Fruit fly (Drosophila melanogaster) S2 (cell line): ENCODE results near the gene Kebab.

Experiments
- CG8478 ChIP-seq: fragments of >200 bp; optimal IDR thresholded peaks from 2 replicates; lab custom pipeline; 2018
- CTCF ChIP-seq, 2 experiments: fragments of >200 bp; optimal IDR thresholded peaks; 2 replicates each; lab custom pipeline; 2018

Kebab gene

dm6 chr2L:2037165-2037550 is 8.1 kb upstream of the Kebab start, which contains the start of gene lectin-22C:
Gene lectin-22C, minus strand, starts transcription at chr2L:2037265.
- TF ChIP-seq CTCF (optimal IDR thresholded peaks at IDR 0.05; lab: Kevin White, UChicago), result no peak
- no peak for TF ChIP-seq CG8478 (lab: Kevin White, UChicago)

dm6 chr2L:2037551-2038252 is 7.6 kb upstream of the Kebab start:
- TF ChIP-seq CTCF (optimal IDR thresholded peaks at IDR 0.05; lab: Kevin White, UChicago) (peak; percentile 63 to 68), CG8478 (lab: Kevin White, UChicago) (no peak)

dm6 chr2L:2038253-2038955 is 6.9 kb upstream of the Kebab start:
- no peak for TF ChIP-seq CG8478 (lab: Kevin White, UChicago)
- TF ChIP-seq CTCF (optimal IDR thresholded peaks at IDR 0.05; lab: Kevin White, UChicago), result no peak

DNA sequence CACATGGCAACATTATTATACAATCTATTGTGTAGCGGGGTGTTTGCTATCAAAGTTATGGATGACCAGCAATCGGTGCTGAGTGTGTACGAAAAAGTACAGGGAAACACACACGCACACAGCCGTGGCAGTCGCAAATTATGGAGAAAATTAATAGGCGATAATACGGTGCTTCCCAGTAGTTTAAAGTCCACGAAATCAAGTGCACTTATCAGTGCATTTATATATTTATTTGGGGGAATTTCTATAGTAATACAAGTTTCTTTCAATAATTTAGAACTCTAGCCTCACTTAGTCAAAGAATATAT is 6.4 kb upstream of the Kebab start:
- no peak for TF ChIP-seq CG8478 (lab: Kevin White, UChicago)
- no peak for TF ChIP-seq CTCF (optimal IDR thresholded peaks at IDR 0.05; lab: Kevin White, UChicago)

DNA sequence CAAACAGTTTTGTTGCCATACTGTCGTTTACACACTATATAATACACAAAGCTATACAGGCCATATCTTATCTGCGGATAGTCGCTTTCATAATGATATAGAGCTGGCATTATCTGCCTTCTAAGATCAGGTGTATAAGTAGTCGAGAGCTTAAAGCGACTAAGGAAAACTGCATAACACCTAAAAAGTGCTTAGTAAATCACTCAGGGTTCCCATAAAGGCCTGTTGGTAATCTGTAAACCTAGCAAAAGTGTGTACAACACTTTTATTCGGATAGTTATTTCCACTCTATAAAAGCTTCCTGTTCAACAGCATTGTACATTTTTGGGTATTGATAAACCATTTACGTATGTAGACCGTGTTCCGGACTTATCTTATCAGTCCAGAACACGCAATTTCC is 5.8 kb upstream of the Kebab start:
- TF ChIP-seq CTCF (optimal IDR thresholded peaks at IDR 0.05; lab: Kevin White, UChicago) (no peak), CG8478 (lab: Kevin White, UChicago) (no peak)

dm6 chr2L:2042072-2042471 is 3.2 kb upstream of the Kebab start:
- no peak for TF ChIP-seq CTCF (optimal IDR thresholded peaks at IDR 0.05; lab: Kevin White, UChicago)
- TF ChIP-seq CG8478 (lab: Kevin White, UChicago), result no peak

- TF ChIP-seq CTCF (optimal IDR thresholded peaks at IDR 0.05; lab: Kevin White, UChicago) (no peak), CG8478 (lab: Kevin White, UChicago) (no peak)
Measured at dm6 chr2L:2044826-2045225, 468 bp upstream of the Kebab start.

- TF ChIP-seq CG8478 (lab: Kevin White, UChicago) (no peak), CTCF (optimal IDR thresholded peaks at IDR 0.05; lab: Kevin White, UChicago) (no peak)
Measured at dm6 chr2L:2054289-2054688, 9.0 kb downstream of the Kebab start, which contains the start of gene Or22c. Gene Or22c, plus strand, starts transcription at chr2L:2054589.

DNA sequence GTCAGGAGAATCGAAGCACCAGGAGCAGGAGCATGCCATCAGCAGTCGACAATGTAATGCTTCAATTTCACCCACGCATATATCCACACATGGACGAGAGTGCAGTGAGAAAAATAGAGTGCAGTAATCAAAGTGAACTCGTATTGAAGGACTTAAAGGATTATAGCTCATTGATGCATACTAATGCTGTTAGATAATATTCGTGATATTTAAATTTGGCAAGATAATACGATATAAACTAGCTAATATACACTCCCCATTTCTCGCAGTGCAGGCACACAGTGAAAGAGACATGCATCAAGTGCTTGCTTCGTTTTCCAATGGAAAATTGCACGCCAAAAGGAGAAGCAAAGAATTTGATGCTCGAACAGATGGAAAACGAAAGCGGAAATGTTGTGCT is 27.7 kb downstream of the Kebab start:
- TF ChIP-seq CTCF (optimal IDR thresholded peaks at IDR 0.05; lab: Kevin White, UChicago) (no peak), CG8478 (lab: Kevin White, UChicago) (no peak)

dm6 chr2L:2079619-2080018 is 34.3 kb downstream of the Kebab start, which contains the start of gene CG12674:
Gene CG12674, plus strand, starts transcription at chr2L:2079919.
- TF ChIP-seq CG8478 (lab: Kevin White, UChicago), result no peak

DNA sequence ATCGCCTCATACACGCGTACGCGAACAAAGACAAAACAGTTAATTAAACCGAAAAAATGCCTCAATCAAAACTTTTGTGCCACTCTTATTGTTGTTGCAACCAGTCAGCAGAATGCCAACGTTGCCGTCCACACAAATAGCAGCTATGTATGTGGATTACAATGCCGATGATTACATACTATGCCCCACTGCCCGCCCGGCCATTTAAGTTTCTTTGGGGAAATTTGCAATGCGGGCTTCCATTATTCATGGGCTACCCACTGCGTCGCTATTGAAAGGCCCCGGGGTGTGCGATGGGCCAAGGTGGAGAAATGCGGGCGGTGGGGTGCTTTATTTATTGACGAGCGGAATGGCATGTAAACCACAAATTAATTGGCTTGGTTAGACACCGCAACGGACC is 39.1 kb downstream of the Kebab start:
- no peak for TF ChIP-seq CG8478 (lab: Kevin White, UChicago)
- TF ChIP-seq CTCF (optimal IDR thresholded peaks at IDR 0.05; lab: Kevin White, UChicago), result no peak

DNA sequence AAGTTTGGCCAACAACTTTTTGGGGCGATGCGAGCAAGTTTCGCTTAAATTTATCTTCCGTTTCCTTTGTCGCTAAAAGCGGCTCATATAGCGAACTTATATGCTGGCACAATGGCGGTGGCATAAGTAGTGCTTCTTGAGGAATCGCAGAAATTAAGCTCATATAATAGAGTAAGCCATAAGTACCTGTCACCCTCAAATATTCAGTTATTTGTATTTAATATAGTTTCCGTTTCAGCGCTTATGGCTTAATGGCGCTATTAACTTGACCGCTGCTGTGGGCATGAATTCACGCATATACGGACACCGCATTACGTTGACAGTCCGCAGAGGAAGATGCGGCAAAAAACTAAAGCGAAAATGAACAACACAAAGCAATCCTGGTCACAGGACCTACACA is 44.9 kb downstream of the Kebab start:
- TF ChIP-seq CG8478 (lab: Kevin White, UChicago), result no peak
- no peak for TF ChIP-seq CTCF (optimal IDR thresholded peaks at IDR 0.05; lab: Kevin White, UChicago)
